Worm (Caenorhabditis elegans): Measurements from ENCODE around the gene T03D8.6.

Gene T03D8.6

ce11 chrV:20820033-20820432 is at the start of gene T03D8.6:
T03D8.6 (minus strand) TSS chrV:20820330.
- TF ChIP-seq klf-2 (GFP tag; conservative IDR thresholded peaks at IDR 0.05) = no peak
- no peak for TF ChIP-seq tab-1 (GFP tag; IDR thresholded peaks at IDR 0.05)

- TF ChIP-seq T22C8.4 (GFP tag; IDR thresholded peaks at IDR 0.05) (no peak), cog-1 (tag; optimal IDR thresholded peaks at IDR 0.05) (no peak), ztf-23 (GFP tag; IDR thresholded peaks at IDR 0.05) (no peak), tab-1 (GFP tag; IDR thresholded peaks at IDR 0.05) (no peak), ref-1 (GFP tag; conservative IDR thresholded peaks at IDR 0.05) (no peak), ztf-29 (GFP tag; IDR thresholded peaks at IDR 0.05) (no peak), klf-2 (GFP tag; conservative IDR thresholded peaks at IDR 0.05) (no peak), med-1 (GFP tag; optimal IDR thresholded peaks at IDR 0.05; ENCODE audit: insufficient read depth) (no peak), flt-1 (GFP tag; IDR thresholded peaks at IDR 0.05) (no peak)
Measured at ce11 chrV:20868329-20868728, 48.2 kb upstream of the T03D8.6 start, which contains the start of gene F31D4.8. F31D4.8 (minus strand) TSS chrV:20868429.

DNA sequence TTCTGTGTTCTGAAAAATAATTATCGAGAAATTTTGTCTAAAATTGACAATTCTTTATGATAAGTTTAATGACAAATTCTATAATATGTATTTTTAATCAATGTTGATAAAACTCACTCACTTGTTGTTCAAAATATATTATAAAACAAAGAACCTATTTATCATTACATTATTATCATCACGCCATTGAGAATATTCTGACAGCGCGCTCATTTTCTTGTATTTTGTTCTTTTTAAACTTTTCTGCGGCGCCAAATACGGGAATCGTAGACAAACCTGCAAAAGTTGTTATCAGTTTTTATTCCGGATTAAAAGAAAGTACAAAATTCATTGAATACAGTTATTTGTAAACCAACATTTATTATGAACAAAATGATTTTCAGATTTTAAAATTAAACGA is 46.3 kb upstream of the T03D8.6 start:
- TF ChIP-seq flt-1 (GFP tag; IDR thresholded peaks at IDR 0.05) (no peak), ztf-29 (GFP tag; IDR thresholded peaks at IDR 0.05) (no peak), T22C8.4 (GFP tag; IDR thresholded peaks at IDR 0.05) (no peak), klf-2 (GFP tag; conservative IDR thresholded peaks at IDR 0.05) (no peak), tab-1 (GFP tag; IDR thresholded peaks at IDR 0.05) (no peak), med-1 (GFP tag; optimal IDR thresholded peaks at IDR 0.05; ENCODE audit: insufficient read depth) (no peak), cog-1 (tag; optimal IDR thresholded peaks at IDR 0.05) (no peak), ztf-23 (GFP tag; IDR thresholded peaks at IDR 0.05) (no peak), ref-1 (GFP tag; conservative IDR thresholded peaks at IDR 0.05) (no peak)

DNA sequence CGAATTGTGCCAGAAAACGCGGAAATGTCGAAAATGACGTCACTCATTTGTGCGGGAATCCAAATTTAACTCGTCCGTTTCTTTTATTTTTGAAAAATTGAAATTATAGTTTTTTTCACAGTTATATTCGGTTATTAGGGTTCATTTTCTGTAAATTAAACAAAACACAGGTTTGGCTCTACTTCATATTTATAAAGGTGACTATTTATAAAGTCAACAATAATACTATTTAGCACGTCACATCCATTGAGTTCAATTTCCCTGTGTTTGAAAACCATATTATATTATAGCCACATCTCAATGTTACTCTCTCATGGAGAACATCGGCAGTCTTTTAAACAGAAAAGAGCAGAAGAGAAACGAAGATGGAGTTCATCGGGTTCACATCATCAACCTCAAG is 42.6 kb upstream of the T03D8.6 start, which contains the start of gene twk-35:
Gene twk-35 (plus strand): TSS at position 301 of the 400 bp plus-strand sequence.
- TF ChIP-seq cog-1 (tag; optimal IDR thresholded peaks at IDR 0.05) = no peak

DNA sequence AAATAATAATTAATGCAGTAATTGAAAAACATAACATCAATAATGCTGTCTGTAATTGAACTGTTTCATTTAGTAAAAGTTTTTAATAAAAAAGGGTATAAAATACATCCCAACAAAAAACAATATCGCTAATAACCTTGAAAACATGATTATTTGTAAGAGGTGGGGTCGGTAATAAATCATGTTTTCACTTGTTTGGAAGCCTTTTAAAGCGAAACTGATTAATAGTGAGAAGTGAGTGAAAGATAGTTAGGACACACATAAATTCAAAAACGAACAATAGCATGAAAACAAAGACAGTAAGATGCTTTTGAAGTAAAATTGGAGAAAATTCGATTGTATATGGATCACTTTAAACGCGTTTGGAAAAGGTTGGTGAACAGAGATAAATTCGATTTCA is 41.0 kb upstream of the T03D8.6 start, which contains the start of gene try-4:
Gene try-4 (minus strand): TSS at position 74 of the 400 bp plus-strand sequence.
- TF ChIP-seq flt-1 (GFP tag; IDR thresholded peaks at IDR 0.05) (no peak), ref-1 (GFP tag; conservative IDR thresholded peaks at IDR 0.05) (no peak)

DNA sequence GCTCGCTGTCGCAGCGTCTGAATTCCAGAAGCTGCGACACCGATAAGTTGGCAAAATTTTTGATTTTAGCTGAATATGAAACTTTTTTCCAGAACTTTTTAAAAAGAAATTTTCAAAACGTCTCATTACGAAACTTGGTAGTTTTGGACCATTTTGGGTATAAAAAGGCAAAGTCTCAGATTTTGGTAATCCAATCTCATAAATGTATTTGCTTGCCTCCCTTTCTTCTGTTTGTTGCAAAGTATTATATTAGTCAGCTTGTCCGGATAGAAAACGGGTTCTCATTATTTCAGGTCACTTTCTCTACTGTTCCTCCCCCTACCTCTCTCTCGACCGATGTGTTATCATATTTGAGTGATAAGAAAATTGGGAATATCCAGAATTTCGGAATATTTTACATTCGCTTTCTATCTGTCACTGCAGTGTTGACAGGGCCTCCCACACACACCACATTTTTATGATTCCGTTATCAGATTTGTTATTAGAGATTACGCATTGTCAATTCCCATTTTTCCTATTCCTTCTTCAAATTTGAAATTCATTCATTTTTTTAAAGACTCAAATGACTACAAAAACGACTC is 33.5 kb upstream of the T03D8.6 start, which contains the start of gene F31D4.5:
Gene F31D4.5 (plus strand): TSS at position 491 of the 581 bp plus-strand sequence.
- TF ChIP-seq T22C8.4 (GFP tag; IDR thresholded peaks at IDR 0.05) = no peak
- TF ChIP-seq klf-2 (GFP tag; conservative IDR thresholded peaks at IDR 0.05) = no peak
- TF ChIP-seq tab-1 (GFP tag; IDR thresholded peaks at IDR 0.05) = no peak
- TF ChIP-seq cog-1 (tag; optimal IDR thresholded peaks at IDR 0.05) = no peak
- no peak for TF ChIP-seq ref-1 (GFP tag; conservative IDR thresholded peaks at IDR 0.05)
- TF ChIP-seq ztf-29 (GFP tag; IDR thresholded peaks at IDR 0.05) = no peak
- TF ChIP-seq flt-1 (GFP tag; IDR thresholded peaks at IDR 0.05) = no peak
- TF ChIP-seq med-1 (GFP tag; optimal IDR thresholded peaks at IDR 0.05; ENCODE audit: insufficient read depth) = no peak
- TF ChIP-seq ztf-23 (GFP tag; IDR thresholded peaks at IDR 0.05) = no peak

- TF ChIP-seq T22C8.4 (GFP tag; IDR thresholded peaks at IDR 0.05) (no peak), med-1 (GFP tag; optimal IDR thresholded peaks at IDR 0.05; ENCODE audit: insufficient read depth) (peak; percentile 41), cog-1 (tag; optimal IDR thresholded peaks at IDR 0.05) (no peak), tab-1 (GFP tag; IDR thresholded peaks at IDR 0.05) (peak; percentile 41; the same call in 1 of the 2 replicates), flt-1 (GFP tag; IDR thresholded peaks at IDR 0.05) (peak; percentile 65; the same call in 1 of the 2 replicates), ztf-23 (GFP tag; IDR thresholded peaks at IDR 0.05) (peak; percentile 57; the same call in 1 of the 2 replicates)
Measured at ce11 chrV:20851847-20852386, 31.8 kb upstream of the T03D8.6 start, which contains the start of gene ndua-1. ndua-1 (minus strand) TSS chrV:20851897.

- TF ChIP-seq flt-1 (GFP tag; IDR thresholded peaks at IDR 0.05) (no peak), klf-2 (GFP tag; conservative IDR thresholded peaks at IDR 0.05) (no peak), cog-1 (tag; optimal IDR thresholded peaks at IDR 0.05) (no peak), med-1 (GFP tag; optimal IDR thresholded peaks at IDR 0.05; ENCODE audit: insufficient read depth) (no peak), ztf-23 (GFP tag; IDR thresholded peaks at IDR 0.05) (no peak), tab-1 (GFP tag; IDR thresholded peaks at IDR 0.05) (no peak), T22C8.4 (GFP tag; IDR thresholded peaks at IDR 0.05) (no peak), ref-1 (GFP tag; conservative IDR thresholded peaks at IDR 0.05) (no peak), ztf-29 (GFP tag; IDR thresholded peaks at IDR 0.05) (no peak)
Measured at ce11 chrV:20850580-20850979, 30.4 kb upstream of the T03D8.6 start, which contains the start of gene clec-264. clec-264 (minus strand) TSS chrV:20850701.

ce11 chrV:20847743-20848229 is 27.7 kb upstream of the T03D8.6 start:
- no peak for TF ChIP-seq klf-2 (GFP tag; conservative IDR thresholded peaks at IDR 0.05)
- TF ChIP-seq ref-1 (GFP tag; conservative IDR thresholded peaks at IDR 0.05) = no peak
- TF ChIP-seq med-1 (GFP tag; optimal IDR thresholded peaks at IDR 0.05; ENCODE audit: insufficient read depth) = no peak
- no peak for TF ChIP-seq flt-1 (GFP tag; IDR thresholded peaks at IDR 0.05)
- TF ChIP-seq ztf-29 (GFP tag; IDR thresholded peaks at IDR 0.05) = no peak
- TF ChIP-seq cog-1 (tag; optimal IDR thresholded peaks at IDR 0.05) = no peak

- TF ChIP-seq cog-1 (tag; optimal IDR thresholded peaks at IDR 0.05) (peak; percentile 6), ztf-23 (GFP tag; IDR thresholded peaks at IDR 0.05) (no peak), med-1 (GFP tag; optimal IDR thresholded peaks at IDR 0.05; ENCODE audit: insufficient read depth) (no peak), ref-1 (GFP tag; conservative IDR thresholded peaks at IDR 0.05) (no peak)
Measured at ce11 chrV:20845524-20846208, 25.5 kb upstream of the T03D8.6 start, which contains the start of the genes F31D4.2 and fkb-6. F31D4.2 (minus strand) TSS chrV:20845546. fkb-6 (plus strand) TSS chrV:20846158.
